Worm (Caenorhabditis elegans): Measurements from ENCODE around the gene npr-16.

Gene npr-16

ce11 chrX:3498953-3499352, 19.6 kb upstream of the npr-16 start, which contains the start of gene C12D12.1:
C12D12.1 (plus strand) TSS chrX:3499253.
- TF ChIP-seq pqm-1 (tag; optimal IDR thresholded peaks at IDR 0.05) (peak; percentile 36), nhr-10 (tag; optimal IDR thresholded peaks at IDR 0.05) (no peak), aha-1 (tag) (peak; percentile 41), daf-16 (GFP tag; optimal IDR thresholded peaks at IDR 0.05) (no peak), daf-16 (tag; optimal IDR thresholded peaks at IDR 0.05) (peak; percentile 20)

DNA sequence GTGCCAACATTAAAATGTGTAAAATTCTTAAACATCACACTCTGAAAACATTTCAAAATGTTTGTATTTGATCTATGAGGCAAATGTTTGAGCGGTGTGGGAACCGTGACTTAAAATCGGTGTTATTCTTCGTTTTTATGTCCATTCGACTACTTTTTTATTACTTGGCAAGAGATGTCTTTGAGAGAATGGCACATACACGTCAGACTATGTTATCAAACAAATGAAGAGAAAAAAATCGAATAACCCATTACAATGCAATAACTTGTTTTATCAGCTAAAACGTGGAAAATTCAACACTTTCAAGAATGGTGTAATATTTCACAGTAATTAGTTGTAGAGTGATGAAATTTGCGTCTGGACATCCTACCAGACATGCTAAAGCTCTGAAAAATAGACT, 18.7 kb upstream of the npr-16 start:
- TF ChIP-seq php-3 (GFP tag; IDR thresholded peaks at IDR 0.05) (peak; percentile 97), dve-1 (tag; optimal IDR thresholded peaks at IDR 0.05; ENCODE audit: insufficient read depth) (peak; percentile 59), nhr-28 (tag; optimal IDR thresholded peaks at IDR 0.05) (peak; percentile 64), ZK546.5 (tag; optimal IDR thresholded peaks at IDR 0.05) (no peak), dmd-6 (GFP tag; IDR thresholded peaks at IDR 0.05) (peak; percentile 53), ceh-28 (tag; optimal IDR thresholded peaks at IDR 0.05) (no peak), mdl-1 (tag; optimal IDR thresholded peaks at IDR 0.05) (no peak), pqm-1 (tag; optimal IDR thresholded peaks at IDR 0.05) (peak; percentile 10), daf-16 (GFP tag; optimal IDR thresholded peaks at IDR 0.05) (no peak), daf-16 (tag; optimal IDR thresholded peaks at IDR 0.05) (peak; percentile 47), Y75B8A.6 (GFP tag; IDR thresholded peaks at IDR 0.05) (no peak), nhr-77 (tag; optimal IDR thresholded peaks at IDR 0.05) (peak; percentile 62), hlh-11 (tag; optimal IDR thresholded peaks at IDR 0.05) (peak; percentile 15)

- TF ChIP-seq aha-1 (tag) (peak; percentile 86), T20F7.1 (GFP tag; optimal IDR thresholded peaks at IDR 0.05) (no peak), ceh-62 (tag; optimal IDR thresholded peaks at IDR 0.05) (no peak)
These were observed 18.2 kb upstream of the npr-16 start for ce11 chrX:3500357-3500756.

- TF ChIP-seq mdt-29 (GFP tag; IDR thresholded peaks at IDR 0.05) (no peak), mxl-3 (GFP tag; optimal IDR thresholded peaks at IDR 0.05) (peak; percentile 49), hlh-11 (tag; optimal IDR thresholded peaks at IDR 0.05) (peak; percentile 73), php-3 (GFP tag; IDR thresholded peaks at IDR 0.05) (0 out of 2 replicates have a peak, but pooled peaks have one; percentile 35), lsy-2 (tag; optimal IDR thresholded peaks at IDR 0.05) (no peak), dve-1 (tag; optimal IDR thresholded peaks at IDR 0.05; ENCODE audit: insufficient read depth) (peak; percentile 65), mes-2 (tag; optimal IDR thresholded peaks at IDR 0.05; ENCODE audit: poor library complexity, severe bottlenecking) (peak; percentile 37), daf-16 (GFP tag; optimal IDR thresholded peaks at IDR 0.05) (no peak), daf-16 (tag; optimal IDR thresholded peaks at IDR 0.05) (peak; percentile 61), pqm-1 (tag; optimal IDR thresholded peaks at IDR 0.05) (peak; percentile 99), nhr-77 (tag; optimal IDR thresholded peaks at IDR 0.05) (peak; percentile 21), ceh-28 (tag; optimal IDR thresholded peaks at IDR 0.05) (no peak), nhr-28 (tag; optimal IDR thresholded peaks at IDR 0.05) (peak; percentile 71), dmd-6 (GFP tag; IDR thresholded peaks at IDR 0.05) (peak; percentile 76), hlh-30 (tag; optimal IDR thresholded peaks at IDR 0.05; ENCODE audit: insufficient read depth) (peak; percentile 25)
These were observed 17.7 kb upstream of the npr-16 start for ce11 chrX:3500903-3501302.

DNA sequence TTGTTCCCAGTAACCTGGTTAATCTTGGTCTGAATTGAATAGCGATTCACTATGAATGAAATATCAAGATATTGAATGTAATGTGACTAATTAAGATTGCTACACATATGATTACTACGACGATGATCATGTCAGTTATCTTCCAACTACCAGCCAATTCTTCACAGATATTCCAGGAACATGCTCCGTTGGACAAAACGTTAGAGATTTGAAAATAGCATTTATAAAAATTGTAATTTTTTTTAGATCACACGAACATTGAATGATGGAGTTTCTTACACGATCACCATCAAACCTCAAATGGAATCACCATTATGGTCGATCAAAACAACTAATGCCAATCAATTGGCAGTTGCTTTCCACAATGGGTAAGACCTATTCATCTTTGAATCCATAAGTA, 15.6 kb upstream of the npr-16 start:
- TF ChIP-seq D1046.2 (GFP tag; IDR thresholded peaks at IDR 0.05) (no peak), unc-62 (GFP tag; optimal IDR thresholded peaks at IDR 0.05 in 1 of 2) (peak in 1 of 2 experiments; percentile 93), unc-62 (tag; optimal IDR thresholded peaks at IDR 0.05) (no peak)

DNA sequence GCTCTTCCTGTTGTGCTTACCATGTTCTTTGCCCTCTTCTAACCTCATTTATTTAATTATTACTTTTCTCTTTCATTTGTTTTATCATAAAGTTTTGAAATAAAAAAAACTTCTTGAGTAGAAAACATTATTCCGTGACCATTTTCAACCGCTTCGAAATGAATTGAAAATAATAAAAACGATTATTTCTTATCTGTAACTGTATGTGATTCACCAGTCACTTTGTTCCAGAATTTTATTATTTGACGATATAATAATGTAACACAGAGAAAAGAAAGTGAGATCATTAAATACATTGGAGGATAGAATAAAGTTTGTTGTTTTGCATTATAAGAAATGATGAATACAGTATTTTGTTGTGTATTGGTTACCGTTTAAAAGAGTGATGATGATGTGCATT, 13.5 kb upstream of the npr-16 start:
- TF ChIP-seq dpl-1 (GFP tag; optimal IDR thresholded peaks at IDR 0.05) (no peak), nhr-28 (tag; optimal IDR thresholded peaks at IDR 0.05) (peak; percentile 7), dve-1 (tag; optimal IDR thresholded peaks at IDR 0.05; ENCODE audit: insufficient read depth) (peak; percentile 41), fos-1 (tag; optimal IDR thresholded peaks at IDR 0.05) (no peak), Y75B8A.6 (GFP tag; IDR thresholded peaks at IDR 0.05) (no peak), daf-16 (GFP tag; optimal IDR thresholded peaks at IDR 0.05) (no peak), daf-16 (tag; optimal IDR thresholded peaks at IDR 0.05) (peak; percentile 64), T26A8.4 (GFP tag; IDR thresholded peaks at IDR 0.05) (no peak), mep-1 (tag; optimal IDR thresholded peaks at IDR 0.05) (peak; percentile 35), T20F7.1 (GFP tag; optimal IDR thresholded peaks at IDR 0.05) (peak; percentile 34), unc-62 (GFP tag; optimal IDR thresholded peaks at IDR 0.05 in 1 of 2) (peak in 1 of 2 experiments; percentile 79), unc-62 (tag; optimal IDR thresholded peaks at IDR 0.05) (no peak), lin-13 (GFP tag; optimal IDR thresholded peaks at IDR 0.05) (no peak), jun-1 (tag; optimal IDR thresholded peaks at IDR 0.05) (no peak), pqm-1 (tag; optimal IDR thresholded peaks at IDR 0.05) (peak; percentile 67), nhr-76 (tag; optimal IDR thresholded peaks at IDR 0.05) (no peak), nhr-77 (tag; optimal IDR thresholded peaks at IDR 0.05) (peak; percentile 46), nhr-111 (GFP tag; optimal IDR thresholded peaks at IDR 0.05) (no peak), mdt-29 (GFP tag; IDR thresholded peaks at IDR 0.05) (no peak)

Data from whole organism, L4 larva.